Worm (Caenorhabditis elegans): Measurements from ENCODE around the gene Y45F3A.1.

The Y45F3A.1 gene

ce11 chrIII:10561904-10562303, at the start of gene Y45F3A.1:
TSS of gene Y45F3A.1 (minus strand) at chrIII:10561915.
- no peak for TF ChIP-seq unc-62 (GFP tag; optimal IDR thresholded peaks at IDR 0.05)

DNA sequence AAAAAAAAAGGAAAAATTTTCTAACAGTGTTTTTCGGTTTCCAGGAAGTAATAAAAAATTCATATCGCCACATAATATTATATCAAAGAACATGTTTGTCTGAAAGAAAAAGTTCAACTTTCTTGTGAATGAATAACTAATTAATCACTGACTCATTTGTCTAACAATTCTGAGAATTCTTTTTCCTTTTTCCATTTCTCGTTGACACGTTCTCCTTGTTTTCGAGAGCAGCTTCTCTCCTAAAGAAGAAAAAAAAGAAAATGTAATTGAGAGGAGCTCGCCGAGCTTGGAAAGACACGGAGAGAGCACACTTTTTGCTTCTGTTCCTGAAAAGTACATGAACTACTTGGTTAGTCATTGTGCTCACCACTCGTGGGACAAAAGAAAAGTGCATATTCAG, 46.4 kb upstream of the Y45F3A.1 start:
- TF ChIP-seq unc-62 (GFP tag; optimal IDR thresholded peaks at IDR 0.05) = no peak

DNA sequence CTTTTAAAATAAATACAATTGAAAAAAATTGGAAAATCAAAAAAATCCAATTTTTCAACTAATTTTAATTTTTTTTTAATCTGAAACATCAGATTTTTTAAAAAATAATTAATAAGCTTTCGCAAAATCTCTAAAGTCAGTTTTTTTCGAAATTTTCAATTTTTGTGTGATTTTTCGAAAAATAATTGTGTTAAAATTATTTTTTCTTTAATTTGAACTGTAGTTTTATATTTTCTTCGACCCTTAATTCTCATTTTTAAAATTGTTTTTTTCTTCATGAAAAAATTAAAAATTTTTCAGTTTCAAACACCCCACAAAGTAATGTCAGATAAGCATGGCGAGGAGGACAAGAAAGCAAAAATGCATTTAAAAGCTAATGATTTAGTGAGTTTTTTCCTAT, 43.3 kb upstream of the Y45F3A.1 start, which contains the start of gene rabx-5:
Gene rabx-5, plus strand, starts transcription at position 301 of the 400 bp plus-strand sequence.
- no peak for TF ChIP-seq unc-62 (GFP tag; optimal IDR thresholded peaks at IDR 0.05)

- TF ChIP-seq unc-62 (GFP tag; optimal IDR thresholded peaks at IDR 0.05) = no peak
Observed at ce11 chrIII:10604325-10604724, 42.6 kb upstream of the Y45F3A.1 start.

ce11 chrIII:10603248-10603647, 41.5 kb upstream of the Y45F3A.1 start, which contains the start of gene Y39A1A.2:
TSS of gene Y39A1A.2 (minus strand) at chrIII:10603566.
- no peak for TF ChIP-seq unc-62 (GFP tag; optimal IDR thresholded peaks at IDR 0.05)

DNA sequence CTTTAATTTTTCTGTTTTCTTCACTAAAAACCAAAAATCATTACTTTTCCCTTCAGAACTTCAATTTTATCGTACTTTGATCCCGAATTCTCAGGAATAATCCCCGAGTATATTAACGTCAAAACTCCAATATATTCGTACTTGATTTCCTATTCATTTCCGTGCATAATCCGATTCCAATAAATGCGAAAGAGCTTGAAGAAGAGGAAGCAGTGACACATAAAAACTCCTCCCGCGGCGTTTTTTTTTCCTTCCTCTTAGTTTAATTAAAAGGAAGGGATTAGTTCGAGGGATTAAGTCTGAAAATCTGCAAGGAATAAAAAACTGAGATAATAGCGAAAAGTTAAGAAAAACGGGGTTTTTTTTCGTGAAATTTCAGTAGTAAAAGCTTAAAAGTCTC, 39.2 kb upstream of the Y45F3A.1 start:
- TF ChIP-seq unc-62 (GFP tag; optimal IDR thresholded peaks at IDR 0.05) = no peak

ce11 chrIII:10600138-10600626, 38.5 kb upstream of the Y45F3A.1 start, which contains the start of gene epg-6:
TSS of gene epg-6 (minus strand) at chrIII:10600188.
- no peak for TF ChIP-seq unc-62 (GFP tag; optimal IDR thresholded peaks at IDR 0.05)

- no peak for TF ChIP-seq unc-62 (GFP tag; optimal IDR thresholded peaks at IDR 0.05)
Observed at ce11 chrIII:10599699-10600098, 38.0 kb upstream of the Y45F3A.1 start.

DNA sequence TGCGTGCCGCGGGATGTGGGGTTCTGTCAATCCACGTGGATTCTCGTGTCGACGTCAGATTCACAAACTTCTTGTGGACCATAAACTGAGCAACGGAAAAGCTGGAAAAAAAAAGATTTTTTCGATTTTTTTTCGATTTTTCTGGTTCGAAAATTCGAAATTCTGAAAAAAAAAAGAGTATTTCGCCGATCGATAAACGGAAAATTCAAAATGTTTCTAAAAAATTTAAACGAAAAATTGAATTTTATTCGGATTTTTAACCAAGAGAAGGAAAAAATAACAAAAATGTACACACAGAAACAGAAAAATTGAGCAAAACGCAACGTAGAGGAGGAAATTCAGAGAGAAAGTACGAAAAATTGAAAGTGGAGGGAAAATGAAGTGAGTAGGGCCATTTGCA, 34.7 kb upstream of the Y45F3A.1 start, which contains the start of gene Y39A1A.3:
Gene Y39A1A.3, minus strand, starts transcription at position 101 of the 400 bp plus-strand sequence.
- no peak for TF ChIP-seq unc-62 (GFP tag; optimal IDR thresholded peaks at IDR 0.05)

DNA sequence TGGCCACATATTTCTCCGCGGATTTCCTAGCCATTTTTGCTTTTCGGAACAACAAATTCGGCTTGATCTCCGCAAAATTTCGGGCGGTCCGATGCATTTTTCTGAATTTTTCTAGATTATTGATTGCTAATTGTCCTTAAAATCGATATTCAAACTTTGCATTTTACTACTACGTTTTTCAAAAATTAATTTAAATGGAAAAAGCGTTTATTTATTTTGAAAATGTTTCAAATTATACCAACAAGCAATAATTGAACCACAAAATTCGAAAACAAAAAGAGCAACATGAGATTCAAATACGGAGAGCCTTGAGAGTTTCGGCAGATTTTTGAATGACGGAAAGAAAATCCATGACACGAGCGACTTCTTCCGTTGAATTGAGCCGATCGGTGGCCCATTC, 33.4 kb upstream of the Y45F3A.1 start, which contains the start of gene Y45F3A.9:
Gene Y45F3A.9, minus strand, starts transcription at position 101 of the 400 bp plus-strand sequence.
- TF ChIP-seq unc-62 (GFP tag; optimal IDR thresholded peaks at IDR 0.05) = no peak

DNA sequence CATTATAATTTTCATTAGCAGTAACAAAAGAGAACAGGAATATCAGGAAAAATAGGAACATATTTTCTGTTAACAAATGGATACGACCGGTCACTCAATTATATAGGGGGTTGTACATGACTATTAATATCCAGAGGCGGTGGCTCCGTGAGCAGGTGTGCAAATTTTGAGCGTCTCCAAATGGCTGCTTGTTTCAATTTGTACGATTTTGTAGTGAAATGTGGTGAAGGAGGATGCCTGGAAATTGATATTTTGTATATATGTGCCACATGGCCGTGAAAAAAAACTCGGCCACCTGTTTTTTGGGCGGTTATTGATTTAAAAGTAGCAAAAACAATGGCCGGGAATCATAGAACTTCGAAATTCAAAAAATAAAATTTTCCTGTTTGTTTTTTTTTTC, 31.0 kb upstream of the Y45F3A.1 start, which contains the start of gene Y45F3A.8:
Gene Y45F3A.8, minus strand, starts transcription at position 101 of the 400 bp plus-strand sequence.
- TF ChIP-seq unc-62 (GFP tag; optimal IDR thresholded peaks at IDR 0.05) = no peak

- no peak for TF ChIP-seq unc-62 (GFP tag; optimal IDR thresholded peaks at IDR 0.05)
Observed at ce11 chrIII:10592074-10592473, 30.4 kb upstream of the Y45F3A.1 start.

- TF ChIP-seq unc-62 (GFP tag; optimal IDR thresholded peaks at IDR 0.05) = no peak
Observed at ce11 chrIII:10586243-10586642, 24.5 kb upstream of the Y45F3A.1 start, which contains the start of gene Y45F3A.5. TSS of gene Y45F3A.5 (minus strand) at chrIII:10586343.

DNA sequence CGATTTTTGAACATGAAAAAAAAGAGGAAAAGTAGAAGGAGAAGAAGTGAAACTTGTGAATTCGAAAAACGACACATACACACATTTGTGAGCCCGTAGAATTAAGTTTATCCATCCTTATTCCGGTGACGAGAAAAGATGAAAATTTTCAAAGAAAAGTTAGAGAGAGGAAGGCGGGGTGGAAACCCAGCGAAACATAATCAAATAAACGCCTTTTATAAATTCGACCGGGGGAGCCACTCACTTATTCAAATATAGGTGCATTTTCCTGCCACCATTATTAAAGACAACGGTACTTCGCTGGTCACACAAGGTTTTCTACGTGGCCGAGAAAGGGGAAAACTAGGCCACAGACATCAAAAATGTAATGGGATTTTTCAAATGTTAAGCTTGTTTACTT, 21.8 kb upstream of the Y45F3A.1 start:
- no peak for TF ChIP-seq unc-62 (GFP tag; optimal IDR thresholded peaks at IDR 0.05)

- no peak for TF ChIP-seq unc-62 (GFP tag; optimal IDR thresholded peaks at IDR 0.05)
Observed at ce11 chrIII:10580206-10580605, 18.5 kb upstream of the Y45F3A.1 start.

- no peak for TF ChIP-seq unc-62 (GFP tag; optimal IDR thresholded peaks at IDR 0.05)
Observed at ce11 chrIII:10578873-10579272, 17.2 kb upstream of the Y45F3A.1 start.

DNA sequence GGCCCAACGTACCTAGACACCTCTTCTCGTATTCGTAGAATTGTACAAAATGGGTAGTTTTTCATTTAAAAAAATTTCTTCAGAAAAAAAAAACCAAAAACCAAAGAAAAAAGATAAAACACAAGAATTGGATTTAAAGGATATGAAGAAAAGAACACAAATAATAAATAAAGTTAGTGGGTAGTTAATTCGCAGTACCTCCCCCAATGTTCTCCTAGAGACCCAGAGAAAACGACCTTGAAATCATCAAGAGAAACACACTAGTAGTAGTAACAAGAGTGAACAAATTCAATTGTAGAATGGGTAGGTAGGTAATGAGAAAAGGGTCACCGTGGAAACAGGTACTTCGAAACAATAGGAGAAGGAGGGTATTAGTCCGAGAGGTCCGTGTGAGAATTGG, 16.1 kb upstream of the Y45F3A.1 start:
- no peak for TF ChIP-seq unc-62 (GFP tag; optimal IDR thresholded peaks at IDR 0.05)

- TF ChIP-seq unc-62 (GFP tag; optimal IDR thresholded peaks at IDR 0.05) = no peak
Observed at ce11 chrIII:10575320-10575719, 13.6 kb upstream of the Y45F3A.1 start, which contains the start of gene Y45F3A.4. TSS of gene Y45F3A.4 (minus strand) at chrIII:10575420.
